Worm (Caenorhabditis elegans): ENCODE results near the gene F11G11.13.
"Not testable (repeated sequence)": the region's sequence is repeated elsewhere in the genome, so short reads cannot be mapped to it uniquely, and the experiment has no call there.

DNA sequence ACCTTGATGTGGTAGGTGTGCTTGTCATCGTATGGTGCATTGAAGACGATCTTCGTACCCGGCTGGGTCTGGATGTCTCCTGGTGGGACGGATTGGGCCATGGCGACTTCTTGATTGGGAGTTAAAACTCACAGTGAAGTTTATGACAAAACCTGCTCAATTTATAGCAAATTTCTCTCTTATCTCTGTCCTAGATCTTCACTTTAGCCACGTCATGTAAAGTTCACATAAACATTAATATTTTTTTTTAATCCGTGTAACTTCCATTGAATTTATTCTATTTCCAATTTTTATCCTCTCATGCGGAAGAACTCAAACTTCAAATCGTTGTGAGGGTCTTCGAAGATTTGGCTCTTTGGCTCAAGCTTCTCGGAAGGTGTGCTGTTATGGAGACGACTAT, 40.5 kb upstream of the F11G11.13 start, which contains the start of gene msp-31:
- not testable (repeated sequence) for TF ChIP-seq nhr-237 (tag; optimal IDR thresholded peaks at IDR 0.05); nhr-28 (tag; optimal IDR thresholded peaks at IDR 0.05); fkh-10 (GFP tag; optimal IDR thresholded peaks at IDR 0.05); ama-1 (optimal IDR thresholded peaks at IDR 0.05); ztf-11 (tag; optimal IDR thresholded peaks at IDR 0.05); eor-1 (tag; optimal IDR thresholded peaks at IDR 0.05); zag-1 (tag; optimal IDR thresholded peaks at IDR 0.05); elt-3 (tag; optimal IDR thresholded peaks at IDR 0.05); nhr-67 (tag; optimal IDR thresholded peaks at IDR 0.05); ceh-28 (tag; optimal IDR thresholded peaks at IDR 0.05)

Data from whole organism, L3 larva.